Worm (Caenorhabditis elegans): ENCODE results near the gene F31E3.6.

The F31E3.6 gene

DNA sequence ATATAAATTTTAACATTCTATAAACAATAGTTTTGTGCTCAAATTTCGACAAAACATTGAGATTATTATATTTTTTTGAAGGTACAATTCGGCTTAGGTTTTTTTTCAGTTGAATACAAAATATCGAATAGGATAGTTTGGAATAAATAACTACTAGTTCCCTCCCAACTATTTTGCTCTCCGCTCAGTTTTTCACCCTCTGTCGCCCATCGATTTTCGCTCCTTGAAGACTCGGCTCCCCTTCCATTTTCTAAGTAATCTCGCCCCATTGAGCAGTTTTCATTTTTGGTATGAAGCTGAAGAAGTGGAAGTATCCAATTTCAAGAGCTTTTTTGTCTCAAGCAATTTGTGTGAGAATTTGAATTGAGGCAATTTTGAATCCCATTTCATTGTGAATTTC, 8.2 kb upstream of the F31E3.6 start, which contains the start of gene F31E3.2:
F31E3.2 (plus strand) TSS at position 301 of the 400 bp plus-strand sequence.
- TF ChIP-seq C34F6.9 (tag; optimal IDR thresholded peaks at IDR 0.05) (peak; percentile 40), ZK546.5 (tag; optimal IDR thresholded peaks at IDR 0.05) (no peak), dmd-4 (tag; optimal IDR thresholded peaks at IDR 0.05) (no peak), mbf-1 (tag; optimal IDR thresholded peaks at IDR 0.05) (no peak), unc-55 (GFP tag; optimal IDR thresholded peaks at IDR 0.05) (peak; percentile 40), crh-2 (tag; optimal IDR thresholded peaks at IDR 0.05) (no peak), nhr-77 (tag; optimal IDR thresholded peaks at IDR 0.05) (no peak), ztf-11 (tag; optimal IDR thresholded peaks at IDR 0.05) (no peak), nhr-129 (tag; optimal IDR thresholded peaks at IDR 0.05) (no peak), lsy-2 (tag; optimal IDR thresholded peaks at IDR 0.05) (peak in 1 of 2 experiments; percentile 27), R02D3.7 (tag; optimal IDR thresholded peaks at IDR 0.05) (no peak), aly-2 (tag; optimal IDR thresholded peaks at IDR 0.05) (no peak), mab-5 (tag; optimal IDR thresholded peaks at IDR 0.05) (no peak), unc-39 (tag; optimal IDR thresholded peaks at IDR 0.05) (no peak), mdl-1 (tag; optimal IDR thresholded peaks at IDR 0.05) (no peak), zag-1 (tag; optimal IDR thresholded peaks at IDR 0.05) (no peak)

DNA sequence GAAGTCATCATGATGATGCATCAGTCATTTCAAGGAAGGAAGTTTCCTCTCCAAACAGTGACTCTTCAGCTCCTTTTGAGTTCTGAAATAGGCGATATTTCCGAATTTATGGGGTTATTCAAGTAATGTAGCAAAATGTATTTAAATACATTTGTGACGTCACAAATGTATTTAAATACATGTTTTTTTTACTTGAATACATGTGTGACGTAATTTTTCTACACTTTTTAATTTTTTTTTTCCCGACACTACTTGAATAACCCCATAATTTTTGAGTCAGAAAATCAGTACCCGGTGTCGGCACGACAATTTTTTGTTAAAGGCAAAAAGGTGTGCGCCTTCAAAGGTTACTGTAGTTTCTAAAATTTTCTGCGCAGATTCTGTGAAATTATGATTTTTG, 6.9 kb upstream of the F31E3.6 start:
- TF ChIP-seq nhr-11 (tag; optimal IDR thresholded peaks at IDR 0.05) (no peak), elt-3 (tag; optimal IDR thresholded peaks at IDR 0.05) (no peak), ztf-1 (GFP tag; conservative IDR thresholded peaks at IDR 0.05) (no peak), skn-1 (tag; optimal IDR thresholded peaks at IDR 0.05) (no peak), lin-39 (tag; optimal IDR thresholded peaks at IDR 0.05) (no peak), alr-1 (tag; optimal IDR thresholded peaks at IDR 0.05) (no peak), unc-55 (GFP tag; optimal IDR thresholded peaks at IDR 0.05) (no peak), nhr-23 (tag; optimal IDR thresholded peaks at IDR 0.05) (no peak), unc-62 (GFP tag; optimal IDR thresholded peaks at IDR 0.05) (no peak), egl-27 (tag; optimal IDR thresholded peaks at IDR 0.05) (no peak), fos-1 (tag; optimal IDR thresholded peaks at IDR 0.05) (no peak)

DNA sequence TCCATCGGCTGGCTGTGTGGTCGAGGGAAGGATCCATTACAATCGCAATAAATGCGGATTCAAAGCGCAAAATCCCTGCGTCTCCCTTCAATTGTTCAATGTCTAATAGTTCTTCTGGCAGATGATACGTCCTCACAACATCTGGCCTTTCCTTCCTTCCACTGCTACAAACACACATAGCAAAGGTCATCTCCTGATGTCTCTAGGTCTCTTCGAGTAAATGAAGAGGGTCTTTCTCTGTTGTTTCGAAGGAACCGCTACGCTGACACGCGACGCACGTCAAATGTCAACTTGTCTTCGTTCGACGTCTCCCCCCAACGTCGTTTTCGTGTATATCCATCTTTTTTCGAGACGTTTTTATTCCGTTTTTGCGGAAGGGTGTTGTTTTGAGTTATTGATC, 3.0 kb upstream of the F31E3.6 start:
- TF ChIP-seq nhr-77 (tag; optimal IDR thresholded peaks at IDR 0.05) (no peak), nhr-129 (tag; optimal IDR thresholded peaks at IDR 0.05) (peak; percentile 88), zag-1 (tag; optimal IDR thresholded peaks at IDR 0.05) (peak; percentile 27), blmp-1 (tag; optimal IDR thresholded peaks at IDR 0.05; ENCODE audit: insufficient read depth) (peak; percentile 64), C34F6.9 (tag; optimal IDR thresholded peaks at IDR 0.05) (peak; percentile 94), nhr-6 (tag; optimal IDR thresholded peaks at IDR 0.05) (peak; percentile 67), nhr-11 (tag; optimal IDR thresholded peaks at IDR 0.05) (no peak), lin-39 (tag; optimal IDR thresholded peaks at IDR 0.05) (peak; percentile 59), crh-2 (tag; optimal IDR thresholded peaks at IDR 0.05) (peak; percentile 71), sma-3 (GFP tag; optimal IDR thresholded peaks at IDR 0.05) (peak; percentile 57), aly-2 (tag; optimal IDR thresholded peaks at IDR 0.05) (no peak), unc-55 (GFP tag; optimal IDR thresholded peaks at IDR 0.05) (peak; percentile 22), elt-1 (tag; optimal IDR thresholded peaks at IDR 0.05) (no peak), fos-1 (tag; optimal IDR thresholded peaks at IDR 0.05) (peak; percentile 64), mdl-1 (tag; optimal IDR thresholded peaks at IDR 0.05) (peak in 1 of 2 experiments; percentile 5), snpc-4 (tag; optimal IDR thresholded peaks at IDR 0.05) (no peak), gmeb-1 (tag; optimal IDR thresholded peaks at IDR 0.05) (no peak), nhr-10 (tag; optimal IDR thresholded peaks at IDR 0.05) (no peak), elt-3 (tag; optimal IDR thresholded peaks at IDR 0.05) (no peak), nhr-21 (tag; optimal IDR thresholded peaks at IDR 0.05) (peak; percentile 80), ZK546.5 (tag; optimal IDR thresholded peaks at IDR 0.05) (no peak), egl-27 (tag; optimal IDR thresholded peaks at IDR 0.05) (peak; percentile 50), ztf-11 (tag; optimal IDR thresholded peaks at IDR 0.05) (no peak), F13H6.1 (tag; optimal IDR thresholded peaks at IDR 0.05) (peak; percentile 71), lin-11 (tag; optimal IDR thresholded peaks at IDR 0.05) (peak; percentile 15), mbf-1 (tag; optimal IDR thresholded peaks at IDR 0.05) (no peak), alr-1 (tag; optimal IDR thresholded peaks at IDR 0.05) (no peak), lsy-2 (tag; optimal IDR thresholded peaks at IDR 0.05) (peak; percentile 52 to 89), sem-4 (tag; optimal IDR thresholded peaks at IDR 0.05) (peak; percentile 69), sma-9 (GFP tag; optimal IDR thresholded peaks at IDR 0.05) (peak; percentile 61), sma-9 (tag; optimal IDR thresholded peaks at IDR 0.05) (no peak), nhr-12 (tag; optimal IDR thresholded peaks at IDR 0.05) (no peak), ceh-82 (tag; optimal IDR thresholded peaks at IDR 0.05) (no peak), ama-1 (optimal IDR thresholded peaks at IDR 0.05) (peak; percentile 23), dmd-4 (tag; optimal IDR thresholded peaks at IDR 0.05) (no peak), unc-62 (GFP tag; optimal IDR thresholded peaks at IDR 0.05) (peak; percentile 90), ztf-4 (tag; optimal IDR thresholded peaks at IDR 0.05) (peak; percentile 27), nhr-237 (tag; optimal IDR thresholded peaks at IDR 0.05) (no peak), nhr-25 (tag; optimal IDR thresholded peaks at IDR 0.05) (peak; percentile 86), Y55F3AM.14 (GFP tag; optimal IDR thresholded peaks at IDR 0.05) (no peak), skn-1 (tag; optimal IDR thresholded peaks at IDR 0.05) (no peak), nhr-23 (tag; optimal IDR thresholded peaks at IDR 0.05) (no peak), mab-5 (tag; optimal IDR thresholded peaks at IDR 0.05) (peak; percentile 75), unc-39 (tag; optimal IDR thresholded peaks at IDR 0.05) (no peak), R02D3.7 (tag; optimal IDR thresholded peaks at IDR 0.05) (no peak), ceh-16 (tag; optimal IDR thresholded peaks at IDR 0.05) (no peak)

All from whole organism, L2 larva.